Worm (Caenorhabditis elegans) whole organism, late embryonic: ENCODE results near the gene B0507.2.

ENCODE experiments used
- C08G9.2 ChIP-seq: sonication (generic microtip); optimal IDR thresholded peaks from 2 replicates; lab custom pipeline; 2016; ENCODE audit warnings: mild to moderate bottlenecking, missing genetic modification characterization, moderate library complexity, missing compliant biosample characterization
- C38D4.7 ChIP-seq: fragments of 200-800 bp; sonication (Bioruptor generic); optimal IDR thresholded peaks from 2 replicates; lab custom pipeline; 2018; ENCODE audit warnings: mild to moderate bottlenecking, missing genetic modification characterization, moderate library complexity, missing compliant biosample characterization
- K09A11.1 ChIP-seq: sonication (generic microtip); optimal IDR thresholded peaks from 2 replicates; lab custom pipeline; 2017; ENCODE audit warnings: antibody characterized with exemption, mild to moderate bottlenecking, missing genetic modification characterization, missing compliant biosample characterization; ENCODE audit not compliant: insufficient read depth
- T23F11.4 ChIP-seq: fragments of 200-800 bp; sonication (Bioruptor generic); optimal IDR thresholded peaks from 2 replicates; lab custom pipeline; 2018; ENCODE audit warnings: mild to moderate bottlenecking, missing genetic modification characterization, missing compliant biosample characterization
- ahr-1 ChIP-seq: sonication (generic microtip); optimal IDR thresholded peaks from 2 replicates; lab custom pipeline; 2016; ENCODE audit warnings: missing genetic modification characterization, missing compliant biosample characterization
- ceh-14 ChIP-seq: sonication (generic microtip); optimal IDR thresholded peaks from 2 replicates; lab custom pipeline; 2016; ENCODE audit warnings: missing genotype, missing genetic modification characterization, missing compliant biosample characterization
- ceh-18 ChIP-seq: sonication (generic microtip); optimal IDR thresholded peaks from 2 replicates; lab custom pipeline; 2016; ENCODE audit warnings: missing genetic modification characterization, missing compliant biosample characterization
- ceh-2 ChIP-seq: sonication (generic microtip); optimal IDR thresholded peaks from 2 replicates; lab custom pipeline; 2016; ENCODE audit warnings: missing genotype, missing genetic modification characterization, missing compliant biosample characterization
- ceh-22 ChIP-seq: sonication (generic microtip); optimal IDR thresholded peaks from 2 replicates; lab custom pipeline; 2017; ENCODE audit warnings: missing biosample characterization, missing genetic modification characterization
- ceh-24 ChIP-seq: sonication (generic microtip); optimal IDR thresholded peaks from 2 replicates; lab custom pipeline; 2016; ENCODE audit warnings: mild to moderate bottlenecking, missing genetic modification characterization, missing compliant biosample characterization
- ceh-34 ChIP-seq: sonication (generic microtip); optimal IDR thresholded peaks from 2 replicates; lab custom pipeline; 2016; ENCODE audit warnings: mild to moderate bottlenecking, missing genetic modification characterization, missing compliant biosample characterization
- ceh-45 ChIP-seq: fragments of 200-800 bp; sonication (Bioruptor generic); IDR thresholded peaks from 2 replicates; pipeline ENCODE4 v1.3.6; 2022; ENCODE audit warnings: missing genetic modification reagents, missing genetic modification characterization, missing compliant biosample characterization
- ceh-48 ChIP-seq: sonication (generic microtip); optimal IDR thresholded peaks from 2 replicates; lab custom pipeline; 2016; ENCODE audit warnings: missing genetic modification characterization, inconsistent platforms, missing compliant biosample characterization
- che-1 ChIP-seq: sonication (generic microtip); optimal IDR thresholded peaks from 2 replicates; lab custom pipeline; 2016; ENCODE audit warnings: mild to moderate bottlenecking, missing genetic modification characterization, missing compliant biosample characterization
- elt-2 ChIP-seq: sonication (generic microtip); optimal IDR thresholded peaks from 2 replicates; lab custom pipeline; 2016; ENCODE audit warnings: missing genetic modification reagents, missing genetic modification characterization, missing compliant biosample characterization
- elt-4 ChIP-seq: sonication (generic microtip); optimal IDR thresholded peaks from 2 replicates; lab custom pipeline; 2016; ENCODE audit warnings: missing genetic modification characterization, missing compliant biosample characterization
- ets-4 ChIP-seq: sonication (generic microtip); optimal IDR thresholded peaks from 2 replicates; lab custom pipeline; 2016; ENCODE audit warnings: missing genetic modification characterization, missing compliant biosample characterization
- fax-1 ChIP-seq: sonication (generic microtip); optimal IDR thresholded peaks from 2 replicates; lab custom pipeline; 2016; ENCODE audit warnings: missing genotype, missing genetic modification characterization, missing compliant biosample characterization
- gmeb-2 ChIP-seq: sonication (generic microtip); optimal IDR thresholded peaks from 2 replicates; lab custom pipeline; 2016; ENCODE audit warnings: missing genetic modification characterization, inconsistent platforms, missing compliant biosample characterization
- hlh-15 ChIP-seq: sonication (generic microtip); optimal IDR thresholded peaks from 2 replicates; lab custom pipeline; 2016; ENCODE audit warnings: missing genetic modification characterization, missing compliant biosample characterization
- hlh-30 ChIP-seq: sonication (generic microtip); optimal IDR thresholded peaks from 2 replicates; lab custom pipeline; 2017; ENCODE audit warnings: antibody characterized with exemption, missing genetic modification characterization, missing compliant biosample characterization; ENCODE audit not compliant: insufficient read depth
- hlh-8 ChIP-seq: sonication (generic microtip); optimal IDR thresholded peaks from 2 replicates; lab custom pipeline; 2016; ENCODE audit warnings: missing genotype, missing genetic modification characterization, missing compliant biosample characterization
- lim-6 ChIP-seq: sonication (generic microtip); optimal IDR thresholded peaks from 2 replicates; lab custom pipeline; 2016; ENCODE audit warnings: missing genetic modification characterization, missing compliant biosample characterization
- lin-11 ChIP-seq: fragments of 200-800 bp; sonication (Bioruptor generic); optimal IDR thresholded peaks from 2 replicates; lab custom pipeline; 2018; ENCODE audit warnings: mild to moderate bottlenecking, missing genetic modification characterization, missing compliant biosample characterization
- nfya-1 ChIP-seq: sonication (generic microtip); optimal IDR thresholded peaks from 2 replicates; lab custom pipeline; 2017; ENCODE audit warnings: missing genetic modification characterization, mild to moderate bottlenecking, missing compliant biosample characterization, antibody characterized with exemption, moderate library complexity
- nhr-11 ChIP-seq: fragments of 150-350 bp; optimal IDR thresholded peaks from 2 replicates; lab custom pipeline; 2014; ENCODE audit warnings: missing biosample characterization, missing genetic modification characterization
- nhr-232 ChIP-seq: sonication (generic microtip); optimal IDR thresholded peaks from 2 replicates; lab custom pipeline; 2016; ENCODE audit warnings: missing genetic modification characterization, missing compliant biosample characterization
- odd-2 ChIP-seq: sonication (generic microtip); optimal IDR thresholded peaks from 2 replicates; lab custom pipeline; 2017; ENCODE audit warnings: antibody characterized with exemption, mild to moderate bottlenecking, missing genetic modification characterization, missing compliant biosample characterization
- pag-3 ChIP-seq: sonication (generic microtip); optimal IDR thresholded peaks from 2 replicates; lab custom pipeline; 2016; ENCODE audit warnings: missing compliant biosample characterization, missing genetic modification characterization, borderline replicate concordance
- pax-1 ChIP-seq: fragments of 150-350 bp; optimal IDR thresholded peaks from 2 replicates; lab custom pipeline; 2014; ENCODE audit warnings: missing biosample characterization, missing genetic modification characterization
- pha-2 ChIP-seq: sonication (generic microtip); optimal IDR thresholded peaks from 2 replicates; lab custom pipeline; 2017; ENCODE audit warnings: mild to moderate bottlenecking, missing genetic modification characterization, missing compliant biosample characterization
- pqm-1 ChIP-seq: sonication (generic microtip); optimal IDR thresholded peaks from 2 replicates; lab custom pipeline; 2016; ENCODE audit warnings: missing genetic modification characterization, missing compliant biosample characterization
- pros-1 ChIP-seq: fragments of 150-350 bp; optimal IDR thresholded peaks from 2 replicates; lab custom pipeline; 2014; ENCODE audit warnings: missing biosample characterization, missing genetic modification reagents, missing genetic modification characterization
- rnt-1 ChIP-seq: sonication (generic microtip); optimal IDR thresholded peaks from 2 replicates; lab custom pipeline; 2016; ENCODE audit warnings: missing genetic modification characterization, missing compliant biosample characterization
- sdc-2 ChIP-seq: sonication (generic microtip); optimal IDR thresholded peaks from 2 replicates; lab custom pipeline; 2016; ENCODE audit warnings: missing genotype, missing genetic modification characterization, missing compliant biosample characterization
- sox-2 ChIP-seq: fragments of 200-800 bp; sonication (Bioruptor generic); IDR thresholded peaks from 2 replicates; pipeline ENCODE4 v1.3.6; 2022; ENCODE audit warnings: missing genetic modification reagents, missing genetic modification characterization, missing compliant biosample characterization
- sox-4 ChIP-seq: sonication (generic microtip); optimal IDR thresholded peaks from 2 replicates; lab custom pipeline; 2017; ENCODE audit warnings: mild to moderate bottlenecking, missing genetic modification characterization, inconsistent platforms, missing compliant biosample characterization
- tbx-7 ChIP-seq: sonication (generic microtip); optimal IDR thresholded peaks from 2 replicates; lab custom pipeline; 2016; ENCODE audit warnings: missing genotype, missing genetic modification characterization, missing compliant biosample characterization
- unc-42 ChIP-seq: sonication (generic microtip); optimal IDR thresholded peaks from 2 replicates; lab custom pipeline; 2016; ENCODE audit warnings: missing genotype, missing genetic modification characterization, missing compliant biosample characterization
- unc-55 ChIP-seq: sonication (generic microtip); optimal IDR thresholded peaks from 2 replicates; lab custom pipeline; 2017; ENCODE audit warnings: missing biosample characterization, missing genetic modification reagents, missing genetic modification characterization
- unc-86 ChIP-seq: sonication (generic microtip); optimal IDR thresholded peaks from 2 replicates; lab custom pipeline; 2016; ENCODE audit warnings: missing genetic modification characterization, missing compliant biosample characterization
- zip-5 ChIP-seq: sonication (generic microtip); optimal IDR thresholded peaks from 2 replicates; lab custom pipeline; 2016; ENCODE audit warnings: missing genetic modification characterization, missing compliant biosample characterization

The B0507.2 gene

ce11 chrV:8765938-8766337 is 8.2 kb upstream of the B0507.2 start, which contains the start of gene B0507.9:
Gene B0507.9 (minus strand): TSS chrV:8766038.
- TF ChIP-seq ceh-34 (tag; lab: Kevin White, UChicago) (no peak), ceh-14 (tag; lab: Kevin White, UChicago) (no peak), ceh-18 (tag; lab: Kevin White, UChicago) (no peak), pag-3 (no peak), unc-42 (no peak), pha-2 (tag; lab: Kevin White, UChicago) (no peak), nhr-11 (tag; lab: Kevin White, UChicago) (no peak), nhr-232 (tag; lab: Kevin White, UChicago) (no peak), pax-1 (no peak), pqm-1 (tag; lab: Kevin White, UChicago) (no peak), sdc-2 (tag; lab: Kevin White, UChicago) (no peak), elt-4 (tag; lab: Kevin White, UChicago) (no peak), ceh-24 (tag; lab: Kevin White, UChicago) (no peak), ets-4 (tag; lab: Kevin White, UChicago) (no peak), ahr-1 (no peak), lin-11 (tag; lab: Kevin White, UChicago) (no peak)

ce11 chrV:8767041-8767440 is 7.1 kb upstream of the B0507.2 start:
- no peak for TF ChIP-seq unc-55 (GFP tag; lab: Kevin White, UChicago)
- no peak for TF ChIP-seq ceh-34 (tag; lab: Kevin White, UChicago)
- no peak for TF ChIP-seq gmeb-2 (tag; lab: Kevin White, UChicago)
- no peak for TF ChIP-seq hlh-30
- TF ChIP-seq nhr-11 (tag; lab: Kevin White, UChicago), result no peak
- TF ChIP-seq ceh-45 (GFP tag; lab: Robert Waterston, UW), result no peak
- no peak for TF ChIP-seq zip-5 (tag; lab: Kevin White, UChicago)
- TF ChIP-seq sox-4 (tag; lab: Kevin White, UChicago), result no peak
- no peak for TF ChIP-seq pros-1 (tag; lab: Kevin White, UChicago)
- TF ChIP-seq ceh-48 (tag; lab: Kevin White, UChicago), result no peak
- no peak for TF ChIP-seq ahr-1
- TF ChIP-seq unc-86 (tag; lab: Kevin White, UChicago), result no peak
- TF ChIP-seq unc-42, result no peak

ce11 chrV:8767493-8767892 is 6.6 kb upstream of the B0507.2 start:
- no peak for TF ChIP-seq T23F11.4 (GFP tag; lab: Kevin White, UChicago)
- peak; percentile 61 for TF ChIP-seq elt-2
- no peak for TF ChIP-seq che-1 (tag; lab: Kevin White, UChicago)
- TF ChIP-seq nhr-11 (tag; lab: Kevin White, UChicago), result no peak
- TF ChIP-seq gmeb-2 (tag; lab: Kevin White, UChicago), result no peak

ce11 chrV:8768481-8768959 is 5.6 kb upstream of the B0507.2 start, which contains the start of gene B0507.3:
Gene B0507.3 (plus strand): TSS chrV:8768909.
- no peak for TF ChIP-seq C08G9.2
- TF ChIP-seq hlh-8 (tag; lab: Kevin White, UChicago), result no peak
- TF ChIP-seq ceh-2 (tag; lab: Kevin White, UChicago), result no peak
- peak; percentile 99 for TF ChIP-seq elt-2
- peak; percentile 75 for TF ChIP-seq pqm-1 (tag; lab: Kevin White, UChicago)
- no peak for TF ChIP-seq ahr-1

- TF ChIP-seq tbx-7 (tag; lab: Kevin White, UChicago), result no peak
- peak; percentile 14 for TF ChIP-seq elt-2
Measured at ce11 chrV:8769154-8769553, 5.0 kb upstream of the B0507.2 start.

ce11 chrV:8771599-8771998 is 2.5 kb upstream of the B0507.2 start, which contains the start of gene srx-115:
Gene srx-115 (plus strand): TSS chrV:8771899.
- TF ChIP-seq ceh-45 (GFP tag; lab: Robert Waterston, UW) (no peak), rnt-1 (no peak), C38D4.7 (GFP tag; lab: Kevin White, UChicago) (no peak), odd-2 (no peak), C08G9.2 (no peak), elt-4 (tag; lab: Kevin White, UChicago) (no peak), sox-2 (GFP tag; lab: Robert Waterston, UW) (no peak), hlh-15 (tag; lab: Kevin White, UChicago) (no peak), ets-4 (tag; lab: Kevin White, UChicago) (no peak), ceh-22 (tag; lab: Kevin White, UChicago) (no peak), T23F11.4 (GFP tag; lab: Kevin White, UChicago) (no peak), fax-1 (tag; lab: Kevin White, UChicago) (no peak), tbx-7 (tag; lab: Kevin White, UChicago) (no peak), nhr-11 (tag; lab: Kevin White, UChicago) (no peak), nfya-1 (no peak), ceh-18 (tag; lab: Kevin White, UChicago) (no peak), lim-6 (tag; lab: Kevin White, UChicago) (no peak), K09A11.1 (no peak)
